Worm (Caenorhabditis elegans) whole organism, L1 larva: ENCODE measurements around the gene rpc-2.

Experiments
- C04F5.9 ChIP-seq: sonication (generic microtip); optimal IDR thresholded peaks from 2 replicates; lab custom pipeline; 2016; ENCODE audit warnings: missing genetic modification characterization, missing compliant biosample characterization
- C16A3.4 ChIP-seq: fragments of 150-350 bp; optimal IDR thresholded peaks from 2 replicates; lab custom pipeline; 2014; ENCODE audit warnings: missing biosample characterization, missing genetic modification characterization
- alr-1 ChIP-seq: fragments of 200-800 bp; sonication (Bioruptor generic); optimal IDR thresholded peaks from 2 replicates; lab custom pipeline; 2018; ENCODE audit warnings: borderline replicate concordance, mild to moderate bottlenecking, missing genetic modification characterization, missing compliant biosample characterization
- aly-2 ChIP-seq: fragments of 150-350 bp; optimal IDR thresholded peaks from 2 replicates; lab custom pipeline; 2014; ENCODE audit warnings: missing biosample characterization, missing genetic modification characterization
- blmp-1 ChIP-seq: fragments of 150-350 bp; optimal IDR thresholded peaks from 2 replicates; lab custom pipeline; 2014; ENCODE audit warnings: missing biosample characterization, missing genetic modification characterization
- ceh-63 ChIP-seq: fragments of 200-800 bp; sonication (Bioruptor generic); optimal IDR thresholded peaks from 2 replicates; lab custom pipeline; 2018; ENCODE audit warnings: mild to moderate bottlenecking, missing genetic modification characterization, missing compliant biosample characterization
- ceh-82 ChIP-seq, 3 experiments: fragments of 150-350 bp in 1 of 3; sonication (generic microtip) in 2 of 3; optimal IDR thresholded peaks; 2 replicates each; lab custom pipeline; 2014 to 2017; ENCODE audit warnings: missing biosample characterization in 3 of 3, missing genetic modification characterization in 3 of 3
- dsc-1 ChIP-seq: sonication (generic microtip); optimal IDR thresholded peaks from 2 replicates; lab custom pipeline; 2016; ENCODE audit warnings: mild to moderate bottlenecking, missing genetic modification characterization, missing compliant biosample characterization
- efl-1 ChIP-seq, 4 experiments: fragments of 150-350 bp; optimal IDR thresholded peaks in 3 of 4; peaks in 1 of 4; 1 replicate in 1 of 4; 2 replicates in 3 of 4; lab custom pipeline; 2014; ENCODE audit warnings: missing biosample characterization in 2 of 4, missing genetic modification characterization in 2 of 4, missing genetic modification reagents in 2 of 4
- efl-3 ChIP-seq: fragments of 200-800 bp; sonication (Bioruptor generic); optimal IDR thresholded peaks from 2 replicates; lab custom pipeline; 2018; ENCODE audit warnings: mild to moderate bottlenecking, missing genetic modification characterization, missing compliant biosample characterization
- egl-13 ChIP-seq: sonication (generic microtip); optimal IDR thresholded peaks from 2 replicates; lab custom pipeline; 2016; ENCODE audit warnings: missing genotype, missing genetic modification reagents, missing genetic modification characterization, missing compliant biosample characterization
- egl-27 ChIP-seq, 2 experiments: fragments of 150-350 bp in 1 of 2; sonication (generic microtip); optimal IDR thresholded peaks; 3 replicates each; lab custom pipeline; 2017 to 2018; ENCODE audit warnings: missing biosample characterization in 2 of 2, missing genetic modification characterization in 2 of 2, missing genetic modification reagents in 2 of 2
- elt-2 ChIP-seq: sonication (generic microtip); optimal IDR thresholded peaks from 2 replicates; lab custom pipeline; 2016; ENCODE audit warnings: missing genetic modification characterization, mild to moderate bottlenecking, inconsistent platforms, missing compliant biosample characterization, missing genetic modification reagents
- ets-5 ChIP-seq: fragments of 200-800 bp; sonication (Bioruptor generic); IDR thresholded peaks from 2 replicates; pipeline ENCODE4 v1.3.6; 2022; ENCODE audit warnings: missing genetic modification characterization, missing compliant biosample characterization
- fkh-10 ChIP-seq: sonication (generic microtip); optimal IDR thresholded peaks from 2 replicates; lab custom pipeline; 2017; ENCODE audit warnings: missing biosample characterization, missing genetic modification reagents, missing genetic modification characterization
- fkh-8 ChIP-seq: sonication (generic microtip); optimal IDR thresholded peaks from 2 replicates; lab custom pipeline; 2016; ENCODE audit warnings: mild to moderate bottlenecking, missing genetic modification characterization, missing compliant biosample characterization
- grh-1 ChIP-seq: fragments of 200-800 bp; sonication (Bioruptor generic); IDR thresholded peaks from 2 replicates; pipeline ENCODE4 v1.3.6; 2022; ENCODE audit warnings: missing genetic modification reagents, missing genetic modification characterization, missing compliant biosample characterization
- hlh-4 ChIP-seq: sonication (generic microtip); optimal IDR thresholded peaks from 2 replicates; lab custom pipeline; 2016; ENCODE audit warnings: mild to moderate bottlenecking, missing genetic modification characterization, missing compliant biosample characterization
- hpl-2 ChIP-seq: fragments of 150-350 bp; optimal IDR thresholded peaks from 2 replicates; lab custom pipeline; 2014; ENCODE audit warnings: missing biosample characterization, missing genetic modification reagents, missing genetic modification characterization
- isw-1 ChIP-seq: fragments of 200-800 bp; sonication (Bioruptor generic); IDR thresholded peaks from 2 replicates; pipeline ENCODE4 v1.3.6; 2022; ENCODE audit warnings: missing genetic modification characterization, missing compliant biosample characterization
- jun-1 ChIP-seq: fragments of 150-350 bp; optimal IDR thresholded peaks from 2 replicates; lab custom pipeline; 2014; ENCODE audit warnings: missing biosample characterization, missing genetic modification reagents, missing genetic modification characterization
- lin-14 ChIP-seq: fragments of 200-800 bp; sonication (Bioruptor generic); optimal IDR thresholded peaks from 2 replicates; lab custom pipeline; 2018; ENCODE audit warnings: mild to moderate bottlenecking, missing genetic modification characterization, moderate library complexity, missing compliant biosample characterization
- lin-15B ChIP-seq: fragments of 150-350 bp; sonication (generic microtip); optimal IDR thresholded peaks from 3 replicates; lab custom pipeline; 2014; ENCODE audit warnings: missing biosample characterization, missing genetic modification characterization
- lir-3 ChIP-seq: sonication (generic microtip); optimal IDR thresholded peaks from 2 replicates; lab custom pipeline; 2016; ENCODE audit warnings: mild to moderate bottlenecking, missing genetic modification characterization, moderate library complexity, missing compliant biosample characterization; ENCODE audit not compliant: poor library complexity
- lsy-2 ChIP-seq, 2 experiments: fragments of 150-350 bp; optimal IDR thresholded peaks; 2 replicates each; lab custom pipeline; 2014; ENCODE audit warnings: missing biosample characterization in 2 of 2, missing genetic modification characterization in 2 of 2
- mdl-1 ChIP-seq, 2 experiments: fragments of 150-350 bp; optimal IDR thresholded peaks; 2 replicates each; lab custom pipeline; 2014 to 2017; ENCODE audit warnings: missing biosample characterization in 2 of 2, missing genetic modification characterization in 2 of 2, inconsistent platforms in 1 of 2
- mep-1 ChIP-seq: fragments of 150-350 bp; optimal IDR thresholded peaks from 2 replicates; lab custom pipeline; 2014; ENCODE audit warnings: missing biosample characterization, missing genetic modification characterization
- nhr-11 ChIP-seq: fragments of 150-350 bp; optimal IDR thresholded peaks from 2 replicates; lab custom pipeline; 2014; ENCODE audit warnings: missing biosample characterization, missing genetic modification characterization
- nhr-19 ChIP-seq: fragments of 200-800 bp; sonication (Bioruptor generic); conservative IDR thresholded peaks from 2 replicates; pipeline ENCODE4 v1.3.6; 2022; ENCODE audit warnings: missing genetic modification characterization, missing compliant biosample characterization
- nhr-20 ChIP-seq: sonication (generic microtip); optimal IDR thresholded peaks from 2 replicates; lab custom pipeline; 2016; ENCODE audit warnings: mild to moderate bottlenecking, missing genetic modification characterization, missing compliant biosample characterization
- nhr-28 ChIP-seq: fragments of 150-350 bp; optimal IDR thresholded peaks from 2 replicates; lab custom pipeline; 2014; ENCODE audit warnings: missing biosample characterization, missing genetic modification characterization
- nhr-47 ChIP-seq: sonication (generic microtip); optimal IDR thresholded peaks from 2 replicates; lab custom pipeline; 2016; ENCODE audit warnings: mild to moderate bottlenecking, missing genetic modification characterization, moderate library complexity, missing compliant biosample characterization
- nhr-71 ChIP-seq: sonication (generic microtip); optimal IDR thresholded peaks from 2 replicates; lab custom pipeline; 2016; ENCODE audit warnings: mild to moderate bottlenecking, missing genetic modification characterization, moderate library complexity, missing compliant biosample characterization
- nhr-77 ChIP-seq: fragments of 150-350 bp; optimal IDR thresholded peaks from 2 replicates; lab custom pipeline; 2014; ENCODE audit warnings: missing biosample characterization, missing genetic modification characterization
- nhr-84 ChIP-seq: sonication (generic microtip); optimal IDR thresholded peaks from 2 replicates; lab custom pipeline; 2017; ENCODE audit warnings: missing biosample characterization, missing genetic modification characterization
- pag-3 ChIP-seq: sonication (generic microtip); optimal IDR thresholded peaks from 2 replicates; lab custom pipeline; 2017; ENCODE audit warnings: missing genetic modification characterization, mild to moderate bottlenecking, missing compliant biosample characterization, antibody characterized with exemption, borderline replicate concordance; ENCODE audit not compliant: insufficient read depth
- pax-3 ChIP-seq: fragments of 200-800 bp; sonication (Bioruptor generic); optimal IDR thresholded peaks from 2 replicates; lab custom pipeline; 2018; ENCODE audit warnings: mild to moderate bottlenecking, missing genetic modification characterization, moderate library complexity, missing compliant biosample characterization
- rnt-1 ChIP-seq: sonication (generic microtip); optimal IDR thresholded peaks from 2 replicates; lab custom pipeline; 2016; ENCODE audit warnings: mild to moderate bottlenecking, missing genetic modification characterization, moderate library complexity, missing compliant biosample characterization
- snu-23 ChIP-seq: sonication (generic microtip); optimal IDR thresholded peaks from 2 replicates; lab custom pipeline; 2016; ENCODE audit warnings: missing genetic modification characterization, missing compliant biosample characterization
- sox-4 ChIP-seq: sonication (generic microtip); optimal IDR thresholded peaks from 2 replicates; lab custom pipeline; 2016; ENCODE audit warnings: missing genetic modification characterization, missing compliant biosample characterization
- sup-37 ChIP-seq: fragments of 200-800 bp; sonication (Bioruptor generic); optimal IDR thresholded peaks from 2 replicates; lab custom pipeline; 2018; ENCODE audit warnings: mild to moderate bottlenecking, missing genetic modification characterization, missing compliant biosample characterization
- swsn-7 ChIP-seq: sonication (generic microtip); optimal IDR thresholded peaks from 2 replicates; lab custom pipeline; 2016; ENCODE audit warnings: missing genetic modification characterization, missing compliant biosample characterization
- tbx-2 ChIP-seq: sonication (generic microtip); optimal IDR thresholded peaks from 2 replicates; lab custom pipeline; 2016; ENCODE audit warnings: missing genetic modification characterization, missing compliant biosample characterization
- unc-86 ChIP-seq: sonication (generic microtip); optimal IDR thresholded peaks from 2 replicates; lab custom pipeline; 2016; ENCODE audit warnings: missing genetic modification characterization, missing compliant biosample characterization
- vab-15 ChIP-seq: sonication (generic microtip); optimal IDR thresholded peaks from 2 replicates; lab custom pipeline; 2017; ENCODE audit warnings: missing genotype, mild to moderate bottlenecking, missing genetic modification characterization, missing compliant biosample characterization
- zip-4 ChIP-seq: fragments of 200-800 bp; sonication (Bioruptor generic); optimal IDR thresholded peaks from 2 replicates; lab custom pipeline; 2018; ENCODE audit warnings: mild to moderate bottlenecking, missing genetic modification characterization, moderate library complexity, missing compliant biosample characterization

rpc-2 gene

DNA sequence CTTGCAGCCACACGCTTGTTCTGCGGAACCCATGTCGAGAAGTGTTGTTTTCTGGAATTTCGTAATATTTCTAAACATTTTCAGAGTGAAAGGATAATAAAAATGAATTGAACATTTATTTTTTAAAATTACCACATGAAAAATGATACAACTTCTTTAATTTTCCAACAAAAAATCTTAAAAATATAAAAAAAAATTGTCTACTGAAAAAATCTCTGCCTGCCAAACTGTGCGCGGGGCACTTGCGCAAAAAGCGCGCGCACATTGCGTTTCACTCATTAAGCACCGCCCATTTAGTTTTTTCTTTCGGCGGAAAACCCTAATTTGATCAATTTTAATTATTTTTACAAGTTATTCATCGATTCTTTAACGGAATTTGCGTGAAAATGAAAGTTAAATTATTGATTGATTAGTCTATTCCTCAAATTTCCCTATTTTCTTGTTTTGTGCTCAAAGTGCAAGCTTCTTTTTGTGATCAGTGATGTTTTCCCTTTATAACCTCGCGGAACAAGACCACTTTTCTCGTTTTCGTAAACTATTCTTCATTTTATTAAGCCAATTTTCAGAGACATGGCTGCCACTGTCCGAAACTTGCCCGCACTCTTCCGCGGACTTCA, 2.2 kb upstream of the rpc-2 start, which contains the start of the genes nmad-1 and hach-1 (continued):
- TF ChIP-seq alr-1 = no peak
- peak; percentile 77 for TF ChIP-seq C16A3.4 (tag; lab: Kevin White, UChicago)

DNA sequence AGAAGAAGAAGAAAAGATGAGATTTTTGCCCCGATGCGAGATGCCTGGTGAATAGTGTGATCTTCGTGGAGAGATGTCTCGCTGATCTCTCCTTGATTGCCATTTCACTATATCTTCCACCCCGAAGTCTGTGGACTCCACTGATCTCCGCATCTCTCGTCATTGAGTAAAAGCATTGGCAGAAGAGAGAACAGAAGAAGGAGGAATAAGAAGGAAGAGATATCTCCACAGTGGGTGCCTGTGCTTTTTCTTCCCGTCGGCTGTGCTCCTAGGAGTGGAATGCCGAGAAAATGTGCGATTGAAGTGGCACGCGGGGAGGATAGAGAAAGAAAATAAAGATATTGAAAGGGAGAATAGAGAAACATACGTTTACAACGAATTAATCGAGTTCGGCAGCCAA, 6.5 kb downstream of the rpc-2 start:
- TF ChIP-seq ets-5 = no peak
- no peak for TF ChIP-seq nhr-28 (tag; lab: Kevin White, UChicago)
- TF ChIP-seq nhr-20 (tag; lab: Kevin White, UChicago) = peak; percentile 24
- TF ChIP-seq lin-14 (GFP tag; lab: Kevin White, UChicago) = peak; percentile 75
- peak in 1 of 2 experiments; percentile 25 for TF ChIP-seq mdl-1 (tag; optimal IDR thresholded peaks at IDR 0.05; lab: Kevin White, UChicago)
- TF ChIP-seq aly-2 = no peak
- peak; percentile 20 for TF ChIP-seq blmp-1 (tag; lab: Kevin White, UChicago)
- no peak for TF ChIP-seq nhr-84
- TF ChIP-seq efl-1 (optimal IDR thresholded peaks at IDR 0.05; lab: Kevin White, UChicago) = peak; percentile 11 to 19
- peak in 1 of 2 experiments; percentile 87 for TF ChIP-seq efl-1 (GFP tag; optimal IDR thresholded peaks at IDR 0.05 in 1 of 2; lab: Kevin White, UChicago)
- TF ChIP-seq jun-1 = no peak
- TF ChIP-seq fkh-10 (GFP tag; lab: Kevin White, UChicago) = no peak
- no peak for TF ChIP-seq isw-1
- no peak for TF ChIP-seq egl-27 (tag; optimal IDR thresholded peaks at IDR 0.05; lab: Kevin White, UChicago)
- no peak for TF ChIP-seq pax-3
- TF ChIP-seq efl-3 (GFP tag; lab: Kevin White, UChicago) = no peak
- TF ChIP-seq elt-2 = no peak
- peak; percentile 31 for TF ChIP-seq tbx-2 (tag; lab: Kevin White, UChicago)
- peak; percentile 15 for TF ChIP-seq swsn-7
- no peak for TF ChIP-seq grh-1 (GFP tag; lab: Robert Waterston, UW)
- no peak for TF ChIP-seq sup-37 (GFP tag; lab: Kevin White, UChicago)
- no peak for TF ChIP-seq unc-86
- TF ChIP-seq egl-13 (tag; lab: Kevin White, UChicago) = no peak
- TF ChIP-seq ceh-63 (GFP tag; lab: Kevin White, UChicago) = no peak
- TF ChIP-seq snu-23 (GFP tag; lab: Kevin White, UChicago) = peak; percentile 41
- no peak for TF ChIP-seq vab-15 (tag; lab: Kevin White, UChicago)
- TF ChIP-seq lin-15B (tag; lab: Kevin White, UChicago) = no peak
- TF ChIP-seq lir-3 (tag; lab: Kevin White, UChicago) = no peak
- peak; percentile 69 for TF ChIP-seq dsc-1 (tag; lab: Kevin White, UChicago)
- TF ChIP-seq zip-4 (GFP tag; lab: Kevin White, UChicago) = no peak
- no peak for TF ChIP-seq hpl-2 (GFP tag; lab: Kevin White, UChicago)
- peak; percentile 39 for TF ChIP-seq nhr-19 (GFP tag; lab: Robert Waterston, UW)
- peak; percentile 51 for TF ChIP-seq nhr-77 (tag; lab: Kevin White, UChicago)
- peak; percentile 12 for TF ChIP-seq mep-1
- TF ChIP-seq C04F5.9 (tag; lab: Kevin White, UChicago) = no peak
- TF ChIP-seq sox-4 (tag; lab: Kevin White, UChicago) = no peak
- TF ChIP-seq pag-3 (tag; lab: Kevin White, UChicago) = peak; percentile 97
- TF ChIP-seq ceh-82 (tag; optimal IDR thresholded peaks at IDR 0.05; lab: Kevin White, UChicago) = no peak
- peak; percentile 10 to 49 for TF ChIP-seq lsy-2 (tag; optimal IDR thresholded peaks at IDR 0.05; lab: Kevin White, UChicago)
- no peak for TF ChIP-seq hlh-4
- TF ChIP-seq nhr-71 = peak; percentile 69
- TF ChIP-seq nhr-11 (tag; lab: Kevin White, UChicago) = no peak
- no peak for TF ChIP-seq fkh-8 (tag; lab: Kevin White, UChicago)
- no peak for TF ChIP-seq alr-1
- TF ChIP-seq rnt-1 (tag; lab: Kevin White, UChicago) = peak; percentile 54
- TF ChIP-seq nhr-47 (tag; lab: Kevin White, UChicago) = no peak
